Fruit fly (Drosophila melanogaster): ENCODE data around the gene CG5854.

Gene CG5854

DNA sequence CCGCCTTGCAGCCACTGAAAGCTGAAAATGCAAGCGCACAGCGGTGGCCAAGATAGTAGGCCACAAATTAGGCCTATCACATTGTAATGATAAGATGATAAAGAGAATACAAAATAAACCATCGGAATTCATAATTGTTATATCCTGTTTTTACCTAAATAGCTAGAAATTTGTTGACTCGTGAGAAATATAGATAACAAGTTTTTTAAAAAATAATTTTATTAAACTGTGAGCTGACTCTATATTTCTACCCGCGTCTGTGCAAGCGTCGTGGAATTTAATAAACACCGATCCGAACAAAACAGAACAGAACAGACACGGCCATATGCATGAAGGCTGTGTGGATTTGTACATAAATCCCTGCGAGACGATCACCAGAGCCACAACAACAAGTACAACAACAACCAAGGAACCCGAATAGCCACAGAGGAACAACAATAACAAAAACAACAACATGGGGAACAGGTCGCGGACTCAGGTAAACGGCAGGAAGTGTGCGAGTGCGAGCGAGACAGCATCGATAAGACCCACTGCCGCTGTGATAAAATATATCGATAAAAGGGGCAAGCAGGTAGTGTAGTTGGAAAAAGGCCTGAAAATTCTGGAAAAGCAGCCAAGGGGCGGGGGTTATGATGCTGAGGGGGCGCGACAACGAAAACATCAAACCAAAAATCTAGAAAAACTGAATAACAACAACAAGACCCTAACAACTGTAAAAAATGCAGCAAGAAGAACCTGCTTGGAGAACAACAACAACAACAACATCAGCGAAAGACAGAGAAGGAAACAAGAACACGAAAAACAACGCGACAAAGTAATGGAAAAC lies 47.2 kb upstream of the CG5854 start (continued):
- TF ChIP-seq dac (GFP tag; optimal IDR thresholded peaks at IDR 0.05) (peak; percentile 69), fkh (GFP tag; optimal IDR thresholded peaks at IDR 0.05) (peak; percentile 24), CG10631 (GFP tag; optimal IDR thresholded peaks at IDR 0.05) (peak; percentile 94), cyc (GFP tag; optimal IDR thresholded peaks at IDR 0.05) (peak; percentile 94), eg (GFP tag; IDR thresholded peaks at IDR 0.05) (peak; percentile 90), CG7368 (GFP tag; optimal IDR thresholded peaks at IDR 0.05) (peak; percentile 90), Sox102F (GFP tag; optimal IDR thresholded peaks at IDR 0.05) (peak; percentile 97), CG16779 (tag; optimal IDR thresholded peaks at IDR 0.05) (peak; percentile 88), topi (GFP tag; optimal IDR thresholded peaks at IDR 0.05) (peak; percentile 98), OdsH (GFP tag; optimal IDR thresholded peaks at IDR 0.05) (peak; percentile 95)

DNA sequence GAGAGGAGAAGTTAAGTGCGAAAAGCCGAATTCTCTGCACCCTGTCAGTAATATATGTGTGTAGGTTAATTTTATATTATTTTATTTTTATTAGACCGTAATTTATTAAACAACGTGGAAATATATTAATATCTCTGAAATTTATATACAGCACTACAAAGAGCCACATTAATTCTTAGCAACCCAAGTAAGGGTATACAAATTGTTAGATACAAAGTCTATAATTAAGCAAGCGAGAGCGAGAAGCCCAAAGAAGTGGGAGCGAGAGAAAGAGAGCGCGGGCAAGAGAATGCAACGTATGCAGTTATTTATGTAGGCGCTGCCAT lies 46.7 kb upstream of the CG5854 start:
- TF ChIP-seq Eip75B (GFP tag; optimal IDR thresholded peaks at IDR 0.05) (peak; percentile 89), acj6 (GFP tag; optimal IDR thresholded peaks at IDR 0.05) (peak; percentile 95), fd85E (GFP tag; optimal IDR thresholded peaks at IDR 0.05) (peak; percentile 28), Hr39 (GFP tag; optimal IDR thresholded peaks at IDR 0.05) (peak; percentile 76), CG32006 (GFP tag; optimal IDR thresholded peaks at IDR 0.05) (peak; percentile 95), achi (GFP tag; optimal IDR thresholded peaks at IDR 0.05) (peak; percentile 94), vri (GFP tag; optimal IDR thresholded peaks at IDR 0.05) (peak; percentile 67), dsx (GFP tag; optimal IDR thresholded peaks at IDR 0.05; ENCODE audit: poor library complexity, severe bottlenecking) (peak; percentile 100), CG11762 (GFP tag; optimal IDR thresholded peaks at IDR 0.05; ENCODE audit: insufficient read depth) (peak; percentile 86), OdsH (GFP tag; optimal IDR thresholded peaks at IDR 0.05) (peak; percentile 95), CG8119 (GFP tag; IDR thresholded peaks at IDR 0.05) (peak; percentile 98), fd59A (GFP tag; optimal IDR thresholded peaks at IDR 0.05) (peak; percentile 85), net (GFP tag; optimal IDR thresholded peaks at IDR 0.05) (peak; percentile 90), CG6163 (GFP tag; IDR thresholded peaks at IDR 0.05) (peak; percentile 98), CG3919 (GFP tag; optimal IDR thresholded peaks at IDR 0.05) (peak; percentile 93), Ets21C (GFP tag; optimal IDR thresholded peaks at IDR 0.05) (peak; percentile 65), CG15336 (GFP tag; IDR thresholded peaks at IDR 0.05) (peak; percentile 98), lz (GFP tag; optimal IDR thresholded peaks at IDR 0.05) (peak; percentile 83), CG10631 (GFP tag; optimal IDR thresholded peaks at IDR 0.05) (peak; percentile 96), CG6808 (GFP tag; optimal IDR thresholded peaks at IDR 0.05) (peak; percentile 91), Sox102F (GFP tag; optimal IDR thresholded peaks at IDR 0.05) (peak; percentile 86), Gug (GFP tag; IDR thresholded peaks at IDR 0.05) (peak; percentile 97), CG7368 (GFP tag; optimal IDR thresholded peaks at IDR 0.05) (peak; percentile 87), CG8632 (GFP tag; optimal IDR thresholded peaks at IDR 0.05) (peak; percentile 88), salr (GFP tag; optimal IDR thresholded peaks at IDR 0.05) (peak; percentile 77 to 92), CG4318 (GFP tag; optimal IDR thresholded peaks at IDR 0.05) (peak; percentile 92), cyc (GFP tag; optimal IDR thresholded peaks at IDR 0.05) (peak; percentile 90), CG1621 (tag; optimal IDR thresholded peaks at IDR 0.05) (peak; percentile 86), fkh (GFP tag; optimal IDR thresholded peaks at IDR 0.05) (peak; percentile 46), Eip93F (GFP tag; optimal IDR thresholded peaks at IDR 0.05) (peak; percentile 91), Smox (GFP tag; optimal IDR thresholded peaks at IDR 0.05) (peak; percentile 90), spab (GFP tag; optimal IDR thresholded peaks at IDR 0.05) (peak; percentile 92), CG6276 (GFP tag; optimal IDR thresholded peaks at IDR 0.05) (peak; percentile 96), svp (GFP tag) (peak; percentile 94), Ets96B (tag; optimal IDR thresholded peaks at IDR 0.05) (peak; percentile 94), eg (GFP tag; IDR thresholded peaks at IDR 0.05) (peak; percentile 98), esn (GFP tag; optimal IDR thresholded peaks at IDR 0.05) (peak; percentile 91), Sox14 (GFP tag; optimal IDR thresholded peaks at IDR 0.05) (peak; percentile 88), topi (GFP tag; optimal IDR thresholded peaks at IDR 0.05) (peak; percentile 90), pdm3 (GFP tag; optimal IDR thresholded peaks at IDR 0.05) (peak; percentile 91), CG10669 (GFP tag; optimal IDR thresholded peaks at IDR 0.05) (peak; percentile 91), CG9139 (GFP tag; optimal IDR thresholded peaks at IDR 0.05) (peak; percentile 92), Eip78C (GFP tag) (peak; percentile 98), Hr38 (GFP tag; optimal IDR thresholded peaks at IDR 0.05) (no peak), CG34406 (GFP tag; optimal IDR thresholded peaks at IDR 0.05) (peak; percentile 86)
